Worm (Caenorhabditis elegans) whole organism, L1 larva: ENCODE measurements around the gene fbxa-61.

ENCODE experiments used
- ama-1 ChIP-seq: fragments of 150-350 bp; optimal IDR thresholded peaks from 2 replicates; lab custom pipeline; 2014
- skn-1 ChIP-seq: fragments of 150-350 bp; optimal IDR thresholded peaks from 2 replicates; lab custom pipeline; 2014; ENCODE audit warnings: missing biosample characterization, missing genetic modification characterization

DNA sequence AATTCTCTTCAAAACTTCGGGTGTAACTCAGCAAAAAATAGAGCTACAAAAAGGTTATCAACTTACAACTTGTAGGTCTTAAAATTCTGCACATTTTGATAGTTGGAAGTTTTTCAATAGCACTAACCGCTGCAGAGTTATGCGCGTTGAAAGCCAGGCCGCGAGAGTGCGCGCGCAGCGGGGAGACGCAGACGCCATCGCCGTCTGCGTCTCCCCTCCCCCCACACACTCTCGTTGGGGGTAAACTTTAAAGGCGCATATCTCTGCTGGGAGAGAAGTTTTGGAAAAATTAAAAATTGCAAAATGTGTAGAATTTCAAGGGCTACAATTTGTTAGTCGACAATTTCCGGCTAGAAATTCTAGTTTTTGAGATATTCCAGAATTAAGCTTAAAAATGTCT, 9.3 kb upstream of the fbxa-61 start:
- TF ChIP-seq skn-1 (tag; lab: Kevin White, UChicago) (no peak), ama-1 (no peak)
